Worm (Caenorhabditis elegans): ENCODE measurements around the gene grl-29.
A peak's percentile ranks its signal among the peaks of the same experiment; 100 is the strongest.

The grl-29 gene

ce11 chrV:3582086-3582485, 27.1 kb upstream of the grl-29 start (continued):
- TF ChIP-seq ama-1 (optimal IDR thresholded peaks at IDR 0.05) (no peak), ama-1 (GFP tag; optimal IDR thresholded peaks at IDR 0.05) (peak in 1 of 2 experiments; percentile 86), ceh-40 (GFP tag; IDR thresholded peaks at IDR 0.05) (no peak), ztf-22 (GFP tag; optimal IDR thresholded peaks at IDR 0.05) (no peak), ccch-3 (GFP tag; optimal IDR thresholded peaks at IDR 0.05) (no peak), sea-2 (GFP tag; IDR thresholded peaks at IDR 0.05) (no peak), chd-7 (tag; optimal IDR thresholded peaks at IDR 0.05) (no peak), Y56A3A.18 (GFP tag; IDR thresholded peaks at IDR 0.05) (no peak), lag-1 (GFP tag; IDR thresholded peaks at IDR 0.05) (no peak), madf-10 (tag; optimal IDR thresholded peaks at IDR 0.05) (no peak), bed-2 (GFP tag; IDR thresholded peaks at IDR 0.05) (no peak), mxl-1 (tag; optimal IDR thresholded peaks at IDR 0.05) (no peak), ztf-6 (GFP tag; IDR thresholded peaks at IDR 0.05) (no peak), nfya-2 (GFP tag; IDR thresholded peaks at IDR 0.05) (0 out of 2 replicates have a peak, but pooled peaks have one; percentile 25), tlf-1 (GFP tag; optimal IDR thresholded peaks at IDR 0.05) (no peak), F52B5.7 (tag; optimal IDR thresholded peaks at IDR 0.05) (no peak), ztf-18 (tag; optimal IDR thresholded peaks at IDR 0.05) (no peak), nfyb-1 (GFP tag; IDR thresholded peaks at IDR 0.05) (no peak), lin-54 (GFP tag; optimal IDR thresholded peaks at IDR 0.05) (peak; percentile 36), aptf-3 (GFP tag; IDR thresholded peaks at IDR 0.05) (0 out of 2 replicates have a peak, but pooled peaks have one; percentile 21), xnd-1 (tag; optimal IDR thresholded peaks at IDR 0.05) (no peak), lin-35 (GFP tag; optimal IDR thresholded peaks at IDR 0.05) (no peak), lsl-1 (GFP tag; optimal IDR thresholded peaks at IDR 0.05) (peak; percentile 43), B0035.1 (tag; optimal IDR thresholded peaks at IDR 0.05) (no peak), ceh-27 (GFP tag; optimal IDR thresholded peaks at IDR 0.05) (no peak), ceh-58 (GFP tag; IDR thresholded peaks at IDR 0.05) (no peak), snpc-4 (GFP tag; optimal IDR thresholded peaks at IDR 0.05) (peak; percentile 0), snpc-4 (tag; optimal IDR thresholded peaks at IDR 0.05) (peak in 2 of 4 experiments; percentile 4 to 14), tbx-9 (tag; optimal IDR thresholded peaks at IDR 0.05; ENCODE audit: borderline replicate concordance) (no peak), K12H6.12 (tag; optimal IDR thresholded peaks at IDR 0.05) (no peak), F23B12.7 (tag; optimal IDR thresholded peaks at IDR 0.05; ENCODE audit: insufficient read depth) (peak; percentile 61), egl-44 (GFP tag; IDR thresholded peaks at IDR 0.05) (no peak), attf-5 (GFP tag; optimal IDR thresholded peaks at IDR 0.05) (no peak), ceh-79 (tag; optimal IDR thresholded peaks at IDR 0.05) (no peak), egl-18 (GFP tag; IDR thresholded peaks at IDR 0.05) (no peak), D2030.7 (GFP tag; IDR thresholded peaks at IDR 0.05) (peak; percentile 60), hmg-20 (GFP tag; IDR thresholded peaks at IDR 0.05) (no peak), dpl-1 (GFP tag; optimal IDR thresholded peaks at IDR 0.05) (no peak), ceh-100 (GFP tag; IDR thresholded peaks at IDR 0.05) (no peak), sdz-38 (tag; optimal IDR thresholded peaks at IDR 0.05) (no peak), sptf-2 (GFP tag; optimal IDR thresholded peaks at IDR 0.05) (no peak), tbp1 (GFP tag; optimal IDR thresholded peaks at IDR 0.05) (peak; percentile 87), rpc-1 (optimal IDR thresholded peaks at IDR 0.05) (peak; percentile 58), rpc-1 (tag; optimal IDR thresholded peaks at IDR 0.05) (peak; percentile 76), Y95B8A.8 (GFP tag; IDR thresholded peaks at IDR 0.05) (no peak), dox-1 (GFP tag; IDR thresholded peaks at IDR 0.05) (no peak), cebp-2 (GFP tag; IDR thresholded peaks at IDR 0.05) (no peak), nhr-90 (tag; optimal IDR thresholded peaks at IDR 0.05) (no peak), Y53F4B.3 (GFP tag; IDR thresholded peaks at IDR 0.05) (peak; percentile 28; the same call in 1 of the 2 replicates), F22D6.2 (tag; optimal IDR thresholded peaks at IDR 0.05) (no peak), F37B4.10 (GFP tag; IDR thresholded peaks at IDR 0.05) (no peak), T26A5.8 (tag; optimal IDR thresholded peaks at IDR 0.05) (no peak)

Data from whole organism, young adult.